Fruit fly (Drosophila melanogaster): ENCODE results near the gene SmB.

Gene SmB

dm6 chr2L:10408122-10408576 is 18.3 kb downstream of the SmB start, which contains the start of the genes Ip259 and RpS27A (continued):
- peak; percentile 40 for TF ChIP-seq gsb (GFP tag; IDR thresholded peaks at IDR 0.05)
- no peak for TF ChIP-seq lab (GFP tag; optimal IDR thresholded peaks at IDR 0.05)
- peak; percentile 83 for TF ChIP-seq CG32532 (GFP tag; IDR thresholded peaks at IDR 0.05)
- TF ChIP-seq Hr51 (GFP tag; optimal IDR thresholded peaks at IDR 0.05) = peak in 1 of 2 experiments; percentile 38
- TF ChIP-seq pum (GFP tag; optimal IDR thresholded peaks at IDR 0.05) = peak; percentile 30
- peak; percentile 78 for TF ChIP-seq Usf (GFP tag; optimal IDR thresholded peaks at IDR 0.05)
- TF ChIP-seq ERR (GFP tag; optimal IDR thresholded peaks at IDR 0.05) = no peak
- peak; percentile 91 for TF ChIP-seq CG9727 (GFP tag; optimal IDR thresholded peaks at IDR 0.05)
- peak; percentile 83 for TF ChIP-seq nom (GFP tag; optimal IDR thresholded peaks at IDR 0.05)
- TF ChIP-seq CG1832 (GFP tag; optimal IDR thresholded peaks at IDR 0.05) = no peak
- no peak for TF ChIP-seq Sin3A (optimal IDR thresholded peaks at IDR 0.05)
- TF ChIP-seq pfk (GFP tag; optimal IDR thresholded peaks at IDR 0.05) = peak; percentile 96
- TF ChIP-seq CG14710 (tag; optimal IDR thresholded peaks at IDR 0.05) = peak; percentile 73
- TF ChIP-seq pho (GFP tag; optimal IDR thresholded peaks at IDR 0.05) = peak; percentile 50
- peak; percentile 73; the same call in 1 of the 2 replicates for TF ChIP-seq HLH3B (GFP tag; IDR thresholded peaks at IDR 0.05)
- TF ChIP-seq gt (GFP tag; IDR thresholded peaks at IDR 0.05) = no peak
- TF ChIP-seq seq (GFP tag; IDR thresholded peaks at IDR 0.05) = peak; percentile 74
- TF ChIP-seq zfh2 (GFP tag; optimal IDR thresholded peaks at IDR 0.05) = peak; percentile 57
- peak; percentile 70 for TF ChIP-seq CG4424 (GFP tag; optimal IDR thresholded peaks at IDR 0.05)
- TF ChIP-seq zf30C (GFP tag; optimal IDR thresholded peaks at IDR 0.05) = no peak
- TF ChIP-seq BtbVII (GFP tag; optimal IDR thresholded peaks at IDR 0.05) = peak; percentile 61
- TF ChIP-seq Med (GFP tag) = peak; percentile 97
- peak; percentile 62 for TF ChIP-seq p53 (GFP tag; optimal IDR thresholded peaks at IDR 0.05)
- TF ChIP-seq NfI (GFP tag; optimal IDR thresholded peaks at IDR 0.05) = peak; percentile 93
- peak; percentile 50 for TF ChIP-seq Sry-δ (GFP tag; optimal IDR thresholded peaks at IDR 0.05)
- TF ChIP-seq nau (GFP tag; optimal IDR thresholded peaks at IDR 0.05) = peak; percentile 69
- TF ChIP-seq oc (tag; optimal IDR thresholded peaks at IDR 0.05) = no peak
- TF ChIP-seq Jarid2 (GFP tag; optimal IDR thresholded peaks at IDR 0.05) = no peak
- peak; percentile 70 for TF ChIP-seq Fer1 (GFP tag; optimal IDR thresholded peaks at IDR 0.05)
- peak; percentile 41; the same call in 1 of the 2 replicates for TF ChIP-seq CG10959 (GFP tag; IDR thresholded peaks at IDR 0.05)
- TF ChIP-seq Fer2 (tag; optimal IDR thresholded peaks at IDR 0.05) = peak; percentile 62
- peak; percentile 80 for TF ChIP-seq CG16779 (GFP tag; IDR thresholded peaks at IDR 0.05)
- TF ChIP-seq B-H2 (GFP tag; optimal IDR thresholded peaks at IDR 0.05) = peak; percentile 86
- peak; percentile 98 for TF ChIP-seq CG1024 (GFP tag; IDR thresholded peaks at IDR 0.05)
- TF ChIP-seq Dbx (GFP tag; IDR thresholded peaks at IDR 0.05) = peak; percentile 88
- peak; percentile 86 for TF ChIP-seq sens-2 (GFP tag; IDR thresholded peaks at IDR 0.05)
- peak; percentile 55 for TF ChIP-seq CG1529 (GFP tag; optimal IDR thresholded peaks at IDR 0.05)
- peak; percentile 9 for TF ChIP-seq CG12236 (GFP tag; optimal IDR thresholded peaks at IDR 0.05)
- peak; percentile 21 for TF ChIP-seq ems (GFP tag; optimal IDR thresholded peaks at IDR 0.05)
- peak; percentile 55 for TF ChIP-seq CG18011 (GFP tag; optimal IDR thresholded peaks at IDR 0.05)
- no peak for TF ChIP-seq TFAM (GFP tag; optimal IDR thresholded peaks at IDR 0.05)
- TF ChIP-seq Myb (GFP tag; optimal IDR thresholded peaks at IDR 0.05) = peak; percentile 42
- peak; percentile 46 for TF ChIP-seq Mad (GFP tag; optimal IDR thresholded peaks at IDR 0.05)
- TF ChIP-seq HLH4C (GFP tag; IDR thresholded peaks at IDR 0.05; ENCODE audit: partially characterized antibody) = no peak
- no peak for TF ChIP-seq CG4404 (GFP tag; IDR thresholded peaks at IDR 0.05)
- peak; percentile 36 for TF ChIP-seq cato (GFP tag; optimal IDR thresholded peaks at IDR 0.05; ENCODE audit: borderline replicate concordance)
- peak; percentile 46 for TF ChIP-seq CG17829 (tag; optimal IDR thresholded peaks at IDR 0.05)
- no peak; the same call in 1 of the 2 replicates for TF ChIP-seq sisA (GFP tag; IDR thresholded peaks at IDR 0.05)
- TF ChIP-seq dan (GFP tag; IDR thresholded peaks at IDR 0.05) = no peak
- peak in 1 of 2 experiments; percentile 62 for TF ChIP-seq insv (GFP tag; optimal IDR thresholded peaks at IDR 0.05)
